Fruit fly (Drosophila melanogaster): ENCODE measurements around the gene CG14543.

CG14543 gene

DNA sequence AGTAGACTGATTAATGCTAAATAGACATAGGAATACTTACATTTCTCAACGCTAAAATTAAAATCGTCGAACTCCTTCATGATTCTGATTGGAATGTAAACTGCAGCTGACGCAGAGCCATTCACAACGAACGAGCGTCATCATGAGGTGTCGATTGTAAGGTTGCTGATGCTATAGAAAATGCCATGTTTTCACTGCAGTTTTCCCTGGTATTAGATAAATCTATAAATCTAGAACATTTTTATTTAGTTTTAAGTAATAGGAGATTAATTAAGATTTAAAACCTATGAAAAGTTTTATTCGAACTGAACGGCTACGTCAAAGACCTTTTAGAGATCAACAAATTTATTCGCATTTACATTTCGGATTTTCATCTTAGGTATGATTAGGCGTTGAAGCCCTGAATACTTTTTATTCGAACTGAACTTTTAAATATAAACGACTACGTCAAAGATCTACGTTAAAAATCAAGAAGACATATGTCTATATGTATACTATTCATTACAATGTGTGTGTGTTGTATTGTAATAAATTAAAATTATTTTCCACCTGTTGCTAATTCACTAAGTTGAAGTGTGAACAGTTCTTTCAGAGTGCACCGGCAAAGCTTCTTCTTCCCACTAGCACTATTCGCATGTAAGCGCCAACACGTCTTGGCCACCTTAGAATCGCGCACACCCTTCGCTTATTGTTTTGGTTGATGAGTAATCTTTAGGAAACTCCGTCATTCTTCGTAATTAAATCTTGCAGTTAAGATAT lies 4.1 kb upstream of the CG14543 start, which contains the start of the genes Exo84 and Vps2 (continued):
- TF ChIP-seq CG34224 (GFP tag; IDR thresholded peaks at IDR 0.05; ENCODE audit: partially characterized antibody) (no peak), PHDP (tag; optimal IDR thresholded peaks at IDR 0.05) (no peak), Hr3 (GFP tag; optimal IDR thresholded peaks at IDR 0.05) (peak; percentile 65), gce (GFP tag; IDR thresholded peaks at IDR 0.05) (no peak), Doc3 (GFP tag; IDR thresholded peaks at IDR 0.05; ENCODE audit: partially characterized antibody) (no peak), CG8281 (tag; optimal IDR thresholded peaks at IDR 0.05) (no peak), grn (GFP tag; optimal IDR thresholded peaks at IDR 0.05) (no peak), CG10366 (GFP tag; IDR thresholded peaks at IDR 0.05) (no peak), Awh (GFP tag; IDR thresholded peaks at IDR 0.05) (no peak), CG4707 (GFP tag; optimal IDR thresholded peaks at IDR 0.05) (no peak), bigmax (GFP tag; optimal IDR thresholded peaks at IDR 0.05) (no peak), jing (GFP tag; optimal IDR thresholded peaks at IDR 0.05) (no peak), Mrtf (GFP tag; IDR thresholded peaks at IDR 0.05) (no peak), MESR4 (GFP tag; optimal IDR thresholded peaks at IDR 0.05) (no peak), Dip2 (GFP tag; IDR thresholded peaks at IDR 0.05) (no peak), ab (GFP tag; optimal IDR thresholded peaks at IDR 0.05) (peak; percentile 6), CHES-1-like (GFP tag; optimal IDR thresholded peaks at IDR 0.05) (no peak), wdn (GFP tag; IDR thresholded peaks at IDR 0.05) (peak; percentile 10; the same call in 1 of the 2 replicates), CG2116 (GFP tag; optimal IDR thresholded peaks at IDR 0.05) (peak; percentile 13), Kr (GFP tag; optimal IDR thresholded peaks at IDR 0.05) (no peak), Fer2 (tag; optimal IDR thresholded peaks at IDR 0.05) (no peak), fd102C (GFP tag; optimal IDR thresholded peaks at IDR 0.05) (no peak), Scr (GFP tag; IDR thresholded peaks at IDR 0.05; ENCODE audit: partially characterized antibody) (no peak), Vsx1 (GFP tag; optimal IDR thresholded peaks at IDR 0.05) (no peak), CG14965 (GFP tag; optimal IDR thresholded peaks at IDR 0.05; ENCODE audit: borderline replicate concordance) (no peak), wek (GFP tag; optimal IDR thresholded peaks at IDR 0.05) (no peak), CG11695 (GFP tag; IDR thresholded peaks at IDR 0.05) (no peak), CG2202 (tag; optimal IDR thresholded peaks at IDR 0.05) (no peak), Meics (GFP tag; optimal IDR thresholded peaks at IDR 0.05) (no peak), CG11696 (GFP tag; IDR thresholded peaks at IDR 0.05) (no peak), CG4328 (GFP tag; optimal IDR thresholded peaks at IDR 0.05) (no peak), jumu (GFP tag; optimal IDR thresholded peaks at IDR 0.05) (peak; percentile 46), CG11560 (tag; IDR thresholded peaks at IDR 0.05) (peak; percentile 13; the same call in 1 of the 3 replicates), CG1233 (GFP tag; optimal IDR thresholded peaks at IDR 0.05) (peak; percentile 40), Bdp1 (GFP tag; optimal IDR thresholded peaks at IDR 0.05) (no peak), Dfd (GFP tag; optimal IDR thresholded peaks at IDR 0.05) (no peak), chif (GFP tag; optimal IDR thresholded peaks at IDR 0.05) (peak; percentile 9), sob (GFP tag; IDR thresholded peaks at IDR 0.05) (peak; percentile 5; the same call in 1 of the 2 replicates), da (GFP tag; optimal IDR thresholded peaks at IDR 0.05) (no peak), sens-2 (GFP tag; IDR thresholded peaks at IDR 0.05) (no peak), oc (tag; optimal IDR thresholded peaks at IDR 0.05) (no peak), CG8388 (GFP tag; optimal IDR thresholded peaks at IDR 0.05) (no peak), zen2 (GFP tag; IDR thresholded peaks at IDR 0.05; ENCODE audit: partially characterized antibody) (no peak), gt (GFP tag; IDR thresholded peaks at IDR 0.05) (no peak), dmrt11E (tag; optimal IDR thresholded peaks at IDR 0.05) (peak; percentile 43), H15 (GFP tag; IDR thresholded peaks at IDR 0.05) (no peak), CG10462 (GFP tag; optimal IDR thresholded peaks at IDR 0.05) (no peak), NfI (GFP tag; optimal IDR thresholded peaks at IDR 0.05) (peak; percentile 36), CG9797 (GFP tag; optimal IDR thresholded peaks at IDR 0.05) (peak; percentile 4), ase (GFP tag; IDR thresholded peaks at IDR 0.05) (no peak)
